Worm (Caenorhabditis elegans): ENCODE measurements around the gene F56B3.9.
A peak's percentile ranks its signal among the peaks of the same experiment; 100 is the strongest.

F56B3.9 gene

ce11 chrIV:782393-782792 is 11.2 kb downstream of the F56B3.9 start (continued):
- TF ChIP-seq lag-1 (GFP tag; IDR thresholded peaks at IDR 0.05) = no peak
- no peak for TF ChIP-seq mcd-1 (GFP tag; IDR thresholded peaks at IDR 0.05)
- peak; percentile 17; the same call in 1 of the 2 replicates for TF ChIP-seq madf-6 (GFP tag; IDR thresholded peaks at IDR 0.05)
- TF ChIP-seq aptf-3 (GFP tag; IDR thresholded peaks at IDR 0.05) = no peak
- no peak for TF ChIP-seq ceh-40 (GFP tag; IDR thresholded peaks at IDR 0.05)
- TF ChIP-seq sea-2 (GFP tag; IDR thresholded peaks at IDR 0.05) = no peak
- 0 out of 2 replicates have a peak, but pooled peaks have one; percentile 9 for TF ChIP-seq dox-1 (GFP tag; IDR thresholded peaks at IDR 0.05)
- TF ChIP-seq nfya-2 (GFP tag; IDR thresholded peaks at IDR 0.05) = no peak
- no peak for TF ChIP-seq rcor-1 (GFP tag; IDR thresholded peaks at IDR 0.05)
- no peak for TF ChIP-seq lsl-1 (GFP tag; optimal IDR thresholded peaks at IDR 0.05)

DNA sequence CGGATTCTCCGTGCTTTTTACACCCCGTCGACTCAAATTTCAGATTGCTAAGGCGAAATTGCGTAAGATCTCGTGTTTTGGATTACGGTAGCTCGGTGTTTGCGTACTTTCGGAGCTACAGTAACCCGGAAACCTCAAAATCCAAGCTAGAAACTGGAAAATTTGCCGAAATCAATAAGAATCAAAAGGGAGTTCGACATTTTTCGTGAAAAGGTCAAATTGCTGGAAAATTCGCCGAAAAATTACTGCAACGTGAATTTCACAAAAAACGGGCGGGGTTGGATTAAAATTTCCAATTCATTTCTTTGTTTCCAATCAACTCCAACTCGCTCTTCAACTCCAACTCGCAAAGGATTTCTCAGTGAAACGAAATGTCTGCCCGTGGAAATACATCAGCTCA is 16.6 kb downstream of the F56B3.9 start, which contains the start of gene F56B3.6:
TSS of gene F56B3.6 (plus strand) at position 301 of the 400 bp plus-strand sequence.
- no peak for TF ChIP-seq F55B11.4 (tag; optimal IDR thresholded peaks at IDR 0.05; ENCODE audit: borderline replicate concordance, insufficient read depth)
- no peak for TF ChIP-seq aptf-3 (GFP tag; IDR thresholded peaks at IDR 0.05)
- TF ChIP-seq C17E4.6 (GFP tag; IDR thresholded peaks at IDR 0.05) = no peak
- no peak for TF ChIP-seq bed-1 (GFP tag; IDR thresholded peaks at IDR 0.05)
- TF ChIP-seq B0336.3 (GFP tag; IDR thresholded peaks at IDR 0.05) = no peak
- no peak for TF ChIP-seq athp-1 (tag; optimal IDR thresholded peaks at IDR 0.05)
- TF ChIP-seq zim-3 (tag; optimal IDR thresholded peaks at IDR 0.05) = no peak
- no peak for TF ChIP-seq hrde-1 (tag; optimal IDR thresholded peaks at IDR 0.05; ENCODE audit: borderline replicate concordance)
- TF ChIP-seq C06A6.2 (GFP tag; conservative IDR thresholded peaks at IDR 0.05) = no peak
- no peak for TF ChIP-seq egrh-3 (GFP tag; IDR thresholded peaks at IDR 0.05)
- no peak for TF ChIP-seq him-1 (tag; optimal IDR thresholded peaks at IDR 0.05)
- TF ChIP-seq hmg-20 (GFP tag; IDR thresholded peaks at IDR 0.05) = no peak
- TF ChIP-seq F49E8.2 (tag; optimal IDR thresholded peaks at IDR 0.05; ENCODE audit: insufficient read depth) = no peak
- no peak for TF ChIP-seq unc-62 (GFP tag; optimal IDR thresholded peaks at IDR 0.05)
- TF ChIP-seq mcd-1 (GFP tag; IDR thresholded peaks at IDR 0.05) = no peak
- no peak for TF ChIP-seq ztf-3 (GFP tag; optimal IDR thresholded peaks at IDR 0.05)
- TF ChIP-seq sptf-2 (GFP tag; optimal IDR thresholded peaks at IDR 0.05) = no peak
- TF ChIP-seq pbrm-1 (GFP tag; IDR thresholded peaks at IDR 0.05) = no peak
- TF ChIP-seq zfh-2 (GFP tag; conservative IDR thresholded peaks at IDR 0.05) = no peak
- TF ChIP-seq ztf-22 (GFP tag; optimal IDR thresholded peaks at IDR 0.05) = no peak

DNA sequence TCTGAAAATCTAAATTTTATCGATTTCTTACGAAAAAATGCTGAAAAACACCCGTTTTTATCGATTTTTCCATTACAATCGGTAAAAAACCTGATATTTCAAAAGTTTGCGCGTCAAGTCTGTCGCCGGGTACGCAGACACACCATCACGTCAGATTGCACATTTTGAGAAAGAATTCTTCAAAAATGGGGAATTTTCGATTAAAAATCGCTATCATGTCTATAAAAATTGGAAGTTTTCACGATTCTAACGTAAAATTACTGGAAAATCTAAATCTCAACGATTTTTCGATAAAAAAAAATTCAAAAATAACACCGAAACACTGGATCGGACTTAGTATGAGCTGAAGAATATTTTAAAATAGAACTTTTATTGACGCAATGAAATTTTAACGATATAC is 23.1 kb downstream of the F56B3.9 start, which contains the start of gene F56B3.4:
TSS of gene F56B3.4 (minus strand) at position 1 of the 400 bp plus-strand sequence.
- peak; percentile 8 for TF ChIP-seq lin-54 (GFP tag; optimal IDR thresholded peaks at IDR 0.05)
- peak; percentile 16 for TF ChIP-seq lsl-1 (GFP tag; optimal IDR thresholded peaks at IDR 0.05)
- no peak for TF ChIP-seq F52B5.7 (tag; optimal IDR thresholded peaks at IDR 0.05)
- TF ChIP-seq snpc-3.4 (tag; optimal IDR thresholded peaks at IDR 0.05) = peak; percentile 32
- TF ChIP-seq F23B12.7 (tag; optimal IDR thresholded peaks at IDR 0.05; ENCODE audit: insufficient read depth) = no peak
- no peak for TF ChIP-seq ceh-91 (GFP tag; IDR thresholded peaks at IDR 0.05)
- peak; percentile 57 for TF ChIP-seq snpc-1.3 (tag; optimal IDR thresholded peaks at IDR 0.05; ENCODE audit: insufficient read depth)
- TF ChIP-seq mes-4 (tag; optimal IDR thresholded peaks at IDR 0.05) = no peak
- TF ChIP-seq cebp-1 (GFP tag; IDR thresholded peaks at IDR 0.05) = no peak
- TF ChIP-seq cebp-1 (tag; optimal IDR thresholded peaks at IDR 0.05) = no peak
- TF ChIP-seq K11D2.4 (GFP tag; IDR thresholded peaks at IDR 0.05) = no peak
- TF ChIP-seq athp-1 (tag; optimal IDR thresholded peaks at IDR 0.05) = no peak
- peak; percentile 15 for TF ChIP-seq hrde-1 (tag; optimal IDR thresholded peaks at IDR 0.05; ENCODE audit: borderline replicate concordance)
- TF ChIP-seq snpc-4 (GFP tag; optimal IDR thresholded peaks at IDR 0.05) = peak; percentile 22
- TF ChIP-seq snpc-4 (tag; optimal IDR thresholded peaks at IDR 0.05) = no peak
- no peak for TF ChIP-seq dox-1 (GFP tag; IDR thresholded peaks at IDR 0.05)
- peak; percentile 17; the same call in 1 of the 2 replicates for TF ChIP-seq D2030.7 (GFP tag; IDR thresholded peaks at IDR 0.05)
- peak; percentile 43; the same call in 1 of the 2 replicates for TF ChIP-seq madf-6 (GFP tag; IDR thresholded peaks at IDR 0.05)
